Fruit fly (Drosophila melanogaster) S2 (cell line): ENCODE data around the gene Tre1.

ENCODE experiments used
- CG8478 ChIP-seq: fragments of >200 bp; optimal IDR thresholded peaks from 2 replicates; lab custom pipeline; 2018
- CTCF ChIP-seq, 2 experiments: fragments of >200 bp; optimal IDR thresholded peaks; 2 replicates each; lab custom pipeline; 2018

The Tre1 gene

dm6 chrX:5679933-5680667 lies at the start of gene Tre1, which contains the start of gene Gr5a:
Gene Tre1 (minus strand): TSS chrX:5679977.
Gene Gr5a (plus strand): TSS chrX:5680617.
- no peak for TF ChIP-seq CTCF (optimal IDR thresholded peaks at IDR 0.05; lab: Kevin White, UChicago)
- no peak for TF ChIP-seq CG8478 (lab: Kevin White, UChicago)

- TF ChIP-seq CTCF (optimal IDR thresholded peaks at IDR 0.05; lab: Kevin White, UChicago) (no peak), CG8478 (lab: Kevin White, UChicago) (no peak)
Observed at dm6 chrX:5724744-5725185, 45.0 kb upstream of the Tre1 start.

dm6 chrX:5724151-5724699 lies 44.4 kb upstream of the Tre1 start:
- TF ChIP-seq CTCF (optimal IDR thresholded peaks at IDR 0.05; lab: Kevin White, UChicago) (no peak), CG8478 (lab: Kevin White, UChicago) (no peak)

- TF ChIP-seq CTCF (optimal IDR thresholded peaks at IDR 0.05; lab: Kevin White, UChicago), result no peak
Observed at dm6 chrX:5723577-5723976, 43.8 kb upstream of the Tre1 start.

- no peak for TF ChIP-seq CTCF (optimal IDR thresholded peaks at IDR 0.05; lab: Kevin White, UChicago)
- TF ChIP-seq CG8478 (lab: Kevin White, UChicago), result no peak
Observed at dm6 chrX:5718476-5719012, 38.8 kb upstream of the Tre1 start.

- TF ChIP-seq CTCF (optimal IDR thresholded peaks at IDR 0.05; lab: Kevin White, UChicago), result no peak
- TF ChIP-seq CG8478 (lab: Kevin White, UChicago), result no peak
Observed at dm6 chrX:5717741-5718475, 38.1 kb upstream of the Tre1 start, which contains the start of gene CG33080. Gene CG33080 (minus strand): TSS chrX:5717778.

dm6 chrX:5715455-5716227 lies 35.9 kb upstream of the Tre1 start:
- TF ChIP-seq CTCF (optimal IDR thresholded peaks at IDR 0.05; lab: Kevin White, UChicago) (no peak), CG8478 (lab: Kevin White, UChicago) (no peak)

dm6 chrX:5714786-5715185 lies 35.0 kb upstream of the Tre1 start:
- TF ChIP-seq CG8478 (lab: Kevin White, UChicago) (no peak), CTCF (optimal IDR thresholded peaks at IDR 0.05; lab: Kevin White, UChicago) (no peak)

- TF ChIP-seq CG8478 (lab: Kevin White, UChicago) (no peak), CTCF (optimal IDR thresholded peaks at IDR 0.05; lab: Kevin White, UChicago) (no peak)
Observed at dm6 chrX:5712966-5713365, 33.2 kb upstream of the Tre1 start.

dm6 chrX:5705899-5706312 lies 26.1 kb upstream of the Tre1 start:
- TF ChIP-seq CTCF (optimal IDR thresholded peaks at IDR 0.05; lab: Kevin White, UChicago), result no peak
- TF ChIP-seq CG8478 (lab: Kevin White, UChicago), result no peak

dm6 chrX:5705097-5705496 lies 25.3 kb upstream of the Tre1 start:
- TF ChIP-seq CTCF (optimal IDR thresholded peaks at IDR 0.05; lab: Kevin White, UChicago) (no peak), CG8478 (lab: Kevin White, UChicago) (no peak)

- TF ChIP-seq CG8478 (lab: Kevin White, UChicago), result no peak
- no peak for TF ChIP-seq CTCF (optimal IDR thresholded peaks at IDR 0.05; lab: Kevin White, UChicago)
Observed at dm6 chrX:5699824-5700498, 20.2 kb upstream of the Tre1 start.

- TF ChIP-seq CG8478 (lab: Kevin White, UChicago) (no peak), CTCF (optimal IDR thresholded peaks at IDR 0.05; lab: Kevin White, UChicago) (no peak)
Observed at dm6 chrX:5698087-5698727, 18.4 kb upstream of the Tre1 start, which contains the start of gene AdamTS-B. Gene AdamTS-B (plus strand): TSS chrX:5698557.
